Worm (Caenorhabditis elegans): ENCODE results near the gene nit-1.

ce11 chrIII:3918569-3918968, 3.4 kb upstream of the nit-1 start, which contains the start of gene ZK1058.3:
- no peak for TF ChIP-seq blmp-1 (tag; optimal IDR thresholded peaks at IDR 0.05)
- TF ChIP-seq nhr-76 (tag; optimal IDR thresholded peaks at IDR 0.05) = no peak
- TF ChIP-seq unc-39 (tag; optimal IDR thresholded peaks at IDR 0.05) = no peak
- no peak for TF ChIP-seq pha-4 (tag; optimal IDR thresholded peaks at IDR 0.05)
- TF ChIP-seq ceh-39 (tag; optimal IDR thresholded peaks at IDR 0.05) = no peak
- TF ChIP-seq mep-1 (tag; optimal IDR thresholded peaks at IDR 0.05) = no peak
- TF ChIP-seq lin-13 (tag; optimal IDR thresholded peaks at IDR 0.05) = no peak
- no peak for TF ChIP-seq unc-120 (tag; optimal IDR thresholded peaks at IDR 0.05; ENCODE audit: poor library complexity, severe bottlenecking)
- no peak for TF ChIP-seq ceh-83 (GFP tag; optimal IDR thresholded peaks at IDR 0.05)
- TF ChIP-seq nhr-2 (tag; optimal IDR thresholded peaks at IDR 0.05) = no peak
- no peak for TF ChIP-seq elt-3 (tag; optimal IDR thresholded peaks at IDR 0.05)
